Worm (Caenorhabditis elegans): ENCODE measurements around the gene F57B9.3.

F57B9.3 gene

DNA sequence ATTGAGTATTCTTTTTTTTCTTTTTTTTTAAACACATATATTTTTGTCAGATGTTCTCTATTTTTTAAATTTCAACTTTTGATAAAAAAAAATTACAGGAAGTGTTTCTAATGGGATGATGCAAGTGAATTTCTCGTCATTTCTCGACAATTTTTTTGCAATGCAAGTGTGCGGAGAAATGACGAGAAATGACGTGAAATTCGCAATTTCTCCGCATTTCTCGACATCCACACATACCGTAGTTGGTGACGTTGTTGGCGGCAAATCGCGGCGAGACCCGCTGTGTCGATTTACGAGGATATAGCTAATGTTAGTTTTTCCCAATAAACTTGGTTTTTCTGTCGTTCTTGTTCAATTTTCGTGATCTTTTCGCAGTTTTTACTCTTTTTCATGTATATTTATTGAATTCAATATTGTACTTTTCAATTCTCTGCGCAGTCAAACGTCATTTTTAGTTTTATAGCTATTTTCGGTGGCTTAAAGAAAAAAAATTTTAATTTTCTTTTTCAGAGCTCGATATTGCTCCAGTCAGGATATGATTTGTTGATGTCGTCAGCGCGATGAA lies 42.4 kb downstream of the F57B9.3 start, which contains the start of gene F31E3.6:
TSS of gene F31E3.6 (plus strand) at position 93 of the 565 bp plus-strand sequence.
- TF ChIP-seq flt-1 (GFP tag; IDR thresholded peaks at IDR 0.05) = peak; percentile 30; the same call in 1 of the 2 replicates

DNA sequence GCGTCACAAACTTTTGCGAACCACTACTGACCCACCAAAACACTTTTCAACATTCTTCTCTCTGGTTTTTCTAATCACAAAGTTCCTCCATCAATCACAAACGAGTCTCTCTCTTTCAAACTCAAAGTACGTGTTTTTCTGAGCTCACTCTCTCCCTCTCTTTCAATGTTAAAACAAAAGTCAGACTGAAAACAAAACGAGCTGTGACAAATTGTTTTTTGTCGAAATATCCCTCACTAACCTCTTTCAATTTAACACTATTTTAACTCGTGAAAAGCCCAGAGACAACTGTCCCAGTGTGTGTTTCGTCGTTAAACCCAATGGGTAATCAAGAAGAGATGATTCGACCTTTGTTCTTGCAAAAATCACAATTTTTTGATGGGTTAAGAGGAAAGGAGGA lies 48.4 kb downstream of the F57B9.3 start:
- TF ChIP-seq klf-2 (GFP tag; conservative IDR thresholded peaks at IDR 0.05) (no peak), ztf-29 (GFP tag; IDR thresholded peaks at IDR 0.05) (no peak), ref-1 (GFP tag; conservative IDR thresholded peaks at IDR 0.05) (no peak), T22C8.4 (GFP tag; IDR thresholded peaks at IDR 0.05) (no peak), tab-1 (GFP tag; IDR thresholded peaks at IDR 0.05) (no peak), ztf-23 (GFP tag; IDR thresholded peaks at IDR 0.05) (no peak), flt-1 (GFP tag; IDR thresholded peaks at IDR 0.05) (no peak), med-1 (GFP tag; optimal IDR thresholded peaks at IDR 0.05; ENCODE audit: insufficient read depth) (no peak)

DNA sequence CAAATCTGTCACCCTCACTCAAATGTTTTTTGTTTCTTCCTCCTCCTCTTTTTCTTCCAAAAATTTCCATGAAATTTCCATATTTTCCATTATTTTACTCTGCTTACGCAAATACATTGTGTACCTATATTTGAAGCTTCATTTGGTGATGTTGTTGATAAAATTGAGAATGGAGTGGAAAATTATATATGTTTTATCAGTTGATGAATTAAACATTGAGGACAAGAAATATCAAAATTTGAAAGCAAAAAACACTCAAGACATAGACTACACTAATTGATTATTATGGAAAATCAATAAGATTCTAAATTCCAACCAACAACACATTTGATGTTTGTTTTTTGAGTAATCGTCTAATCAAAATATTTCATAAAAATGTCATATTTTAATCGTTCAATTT lies 49.6 kb downstream of the F57B9.3 start:
- no peak for TF ChIP-seq klf-2 (GFP tag; conservative IDR thresholded peaks at IDR 0.05)
- TF ChIP-seq cog-1 (tag; optimal IDR thresholded peaks at IDR 0.05) = no peak
- TF ChIP-seq T22C8.4 (GFP tag; IDR thresholded peaks at IDR 0.05) = no peak
- no peak for TF ChIP-seq ztf-23 (GFP tag; IDR thresholded peaks at IDR 0.05)
- TF ChIP-seq flt-1 (GFP tag; IDR thresholded peaks at IDR 0.05) = no peak
- TF ChIP-seq ref-1 (GFP tag; conservative IDR thresholded peaks at IDR 0.05) = no peak
- TF ChIP-seq ztf-29 (GFP tag; IDR thresholded peaks at IDR 0.05) = no peak
- no peak for TF ChIP-seq med-1 (GFP tag; optimal IDR thresholded peaks at IDR 0.05; ENCODE audit: insufficient read depth)
- TF ChIP-seq tab-1 (GFP tag; IDR thresholded peaks at IDR 0.05) = no peak

DNA sequence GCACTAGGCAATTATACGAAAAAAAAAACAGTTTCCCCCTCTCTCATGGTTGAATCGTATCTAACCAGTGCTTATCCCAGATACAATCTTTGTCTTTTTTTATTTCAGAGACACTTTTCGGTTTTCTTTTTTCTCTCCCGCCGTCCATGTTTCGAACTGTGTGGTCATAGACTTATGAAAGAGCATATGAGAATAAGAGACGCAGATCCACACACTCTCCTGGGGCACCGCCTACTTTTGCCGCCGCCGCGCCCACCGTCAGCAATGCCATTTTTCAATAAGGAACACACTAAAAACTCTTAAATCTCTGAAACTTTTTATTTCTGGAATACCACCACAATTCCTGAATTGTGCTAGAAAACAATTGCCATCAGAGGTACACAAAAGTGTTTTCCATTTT lies 50.3 kb downstream of the F57B9.3 start, which contains the start of gene prk-1:
TSS of gene prk-1 (plus strand) at position 269 of the 400 bp plus-strand sequence.
- no peak for TF ChIP-seq cog-1 (tag; optimal IDR thresholded peaks at IDR 0.05)

DNA sequence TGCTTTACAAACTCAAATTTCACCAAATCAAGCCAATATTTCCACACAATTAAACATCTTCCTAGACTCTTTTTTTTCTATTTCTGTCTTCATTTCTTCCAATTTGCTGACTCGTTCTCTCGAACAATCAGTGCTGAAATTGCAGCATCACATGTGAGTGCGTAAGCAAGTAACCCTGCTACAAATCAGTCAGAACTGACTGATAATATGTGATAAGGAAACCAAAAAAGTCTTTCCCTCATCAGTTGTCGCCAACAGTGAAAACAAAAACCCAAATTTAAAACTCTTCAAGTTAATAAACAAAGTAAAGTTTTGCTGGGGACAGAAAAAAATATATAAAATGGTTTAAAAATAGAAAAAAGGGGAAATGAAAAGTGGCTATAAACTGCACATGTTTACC lies 51.8 kb downstream of the F57B9.3 start:
- no peak for TF ChIP-seq flt-1 (GFP tag; IDR thresholded peaks at IDR 0.05)
